Worm (Caenorhabditis elegans) whole organism, L1 larva: ENCODE results near the gene ZK822.1.

ENCODE experiments used
- C04F5.9 ChIP-seq: sonication (generic microtip); optimal IDR thresholded peaks from 2 replicates; lab custom pipeline; 2016; ENCODE audit warnings: missing genetic modification characterization, missing compliant biosample characterization
- C34B4.2 ChIP-seq: sonication (generic microtip); optimal IDR thresholded peaks from 2 replicates; lab custom pipeline; 2017; ENCODE audit warnings: mild to moderate bottlenecking, missing genetic modification characterization, missing compliant biosample characterization
- F16B12.6 ChIP-seq: fragments of 150-350 bp; optimal IDR thresholded peaks from 2 replicates; lab custom pipeline; 2014; ENCODE audit warnings: missing biosample characterization, missing genetic modification characterization
- Y116A8C.19 ChIP-seq: sonication (generic microtip); optimal IDR thresholded peaks from 2 replicates; lab custom pipeline; 2016; ENCODE audit warnings: missing compliant biosample characterization, missing genetic modification characterization, borderline replicate concordance
- aha-1 ChIP-seq: fragments of 150-350 bp; optimal IDR thresholded peaks from 2 replicates; lab custom pipeline; 2014; ENCODE audit warnings: missing biosample characterization, missing genetic modification characterization
- alr-1 ChIP-seq: fragments of 200-800 bp; sonication (Bioruptor generic); optimal IDR thresholded peaks from 2 replicates; lab custom pipeline; 2018; ENCODE audit warnings: borderline replicate concordance, mild to moderate bottlenecking, missing genetic modification characterization, missing compliant biosample characterization
- aly-2 ChIP-seq: fragments of 150-350 bp; optimal IDR thresholded peaks from 2 replicates; lab custom pipeline; 2014; ENCODE audit warnings: missing biosample characterization, missing genetic modification characterization
- ama-1 ChIP-seq: fragments of 150-350 bp; optimal IDR thresholded peaks from 2 replicates; lab custom pipeline; 2014
- blmp-1 ChIP-seq: fragments of 150-350 bp; optimal IDR thresholded peaks from 2 replicates; lab custom pipeline; 2014; ENCODE audit warnings: missing biosample characterization, missing genetic modification characterization
- ces-1 ChIP-seq: fragments of 150-350 bp; optimal IDR thresholded peaks from 2 replicates; lab custom pipeline; 2014; ENCODE audit warnings: missing biosample characterization, missing genetic modification reagents, missing genetic modification characterization
- dpl-1 ChIP-seq, 3 experiments: fragments of 150-350 bp in 2 of 3; sonication (generic microtip) in 1 of 3; optimal IDR thresholded peaks; 2 replicates each; lab custom pipeline; 2014 to 2017; ENCODE audit warnings: missing biosample characterization in 3 of 3, missing genetic modification characterization in 3 of 3, missing genetic modification reagents in 3 of 3
- dsc-1 ChIP-seq: sonication (generic microtip); optimal IDR thresholded peaks from 2 replicates; lab custom pipeline; 2016; ENCODE audit warnings: mild to moderate bottlenecking, missing genetic modification characterization, missing compliant biosample characterization
- efl-1 ChIP-seq, 4 experiments: fragments of 150-350 bp; optimal IDR thresholded peaks in 3 of 4; peaks in 1 of 4; 1 replicate in 1 of 4; 2 replicates in 3 of 4; lab custom pipeline; 2014; ENCODE audit warnings: missing biosample characterization in 2 of 4, missing genetic modification characterization in 2 of 4, missing genetic modification reagents in 2 of 4
- efl-3 ChIP-seq: fragments of 200-800 bp; sonication (Bioruptor generic); optimal IDR thresholded peaks from 2 replicates; lab custom pipeline; 2018; ENCODE audit warnings: mild to moderate bottlenecking, missing genetic modification characterization, missing compliant biosample characterization
- elt-2 ChIP-seq: sonication (generic microtip); optimal IDR thresholded peaks from 2 replicates; lab custom pipeline; 2016; ENCODE audit warnings: missing genetic modification characterization, mild to moderate bottlenecking, inconsistent platforms, missing compliant biosample characterization, missing genetic modification reagents
- ets-5 ChIP-seq: fragments of 200-800 bp; sonication (Bioruptor generic); IDR thresholded peaks from 2 replicates; pipeline ENCODE4 v1.3.6; 2022; ENCODE audit warnings: missing genetic modification characterization, missing compliant biosample characterization
- fkh-8 ChIP-seq: sonication (generic microtip); optimal IDR thresholded peaks from 2 replicates; lab custom pipeline; 2016; ENCODE audit warnings: mild to moderate bottlenecking, missing genetic modification characterization, missing compliant biosample characterization
- grh-1 ChIP-seq: fragments of 200-800 bp; sonication (Bioruptor generic); IDR thresholded peaks from 2 replicates; pipeline ENCODE4 v1.3.6; 2022; ENCODE audit warnings: missing genetic modification reagents, missing genetic modification characterization, missing compliant biosample characterization
- hlh-17 ChIP-seq: fragments of 200-800 bp; sonication (Bioruptor generic); optimal IDR thresholded peaks from 2 replicates; lab custom pipeline; 2018; ENCODE audit warnings: missing genetic modification characterization, mild to moderate bottlenecking, missing compliant biosample characterization, moderate library complexity, borderline replicate concordance
- hlh-4 ChIP-seq: sonication (generic microtip); optimal IDR thresholded peaks from 2 replicates; lab custom pipeline; 2016; ENCODE audit warnings: mild to moderate bottlenecking, missing genetic modification characterization, missing compliant biosample characterization
- isw-1 ChIP-seq: fragments of 200-800 bp; sonication (Bioruptor generic); IDR thresholded peaks from 2 replicates; pipeline ENCODE4 v1.3.6; 2022; ENCODE audit warnings: missing genetic modification characterization, missing compliant biosample characterization
- jun-1 ChIP-seq: fragments of 150-350 bp; optimal IDR thresholded peaks from 2 replicates; lab custom pipeline; 2014; ENCODE audit warnings: missing biosample characterization, missing genetic modification reagents, missing genetic modification characterization
- lin-14 ChIP-seq: fragments of 200-800 bp; sonication (Bioruptor generic); optimal IDR thresholded peaks from 2 replicates; lab custom pipeline; 2018; ENCODE audit warnings: mild to moderate bottlenecking, missing genetic modification characterization, moderate library complexity, missing compliant biosample characterization
- lin-15B ChIP-seq: fragments of 150-350 bp; sonication (generic microtip); optimal IDR thresholded peaks from 3 replicates; lab custom pipeline; 2014; ENCODE audit warnings: missing biosample characterization, missing genetic modification characterization
- lin-35 ChIP-seq, 2 experiments: fragments of 150-350 bp; optimal IDR thresholded peaks; 2 replicates each; lab custom pipeline; 2014; ENCODE audit warnings: missing biosample characterization in 2 of 2, missing genetic modification characterization in 2 of 2, missing genetic modification reagents in 2 of 2
- lin-39 ChIP-seq: fragments of 150-350 bp; optimal IDR thresholded peaks from 2 replicates; lab custom pipeline; 2014; ENCODE audit warnings: missing biosample characterization, missing genetic modification reagents, missing genetic modification characterization
- lsy-2 ChIP-seq, 2 experiments: fragments of 150-350 bp; optimal IDR thresholded peaks; 2 replicates each; lab custom pipeline; 2014; ENCODE audit warnings: missing biosample characterization in 2 of 2, missing genetic modification characterization in 2 of 2
- mab-9 ChIP-seq: fragments of 200-800 bp; sonication (Bioruptor generic); IDR thresholded peaks from 2 replicates; pipeline ENCODE4 v1.3.6; 2022; ENCODE audit warnings: missing genetic modification reagents, missing genetic modification characterization, missing compliant biosample characterization
- mef-2 ChIP-seq: fragments of 150-350 bp; optimal IDR thresholded peaks from 2 replicates; lab custom pipeline; 2014; ENCODE audit warnings: missing biosample characterization, missing genetic modification characterization
- nhr-12 ChIP-seq: sonication (generic microtip); optimal IDR thresholded peaks from 2 replicates; lab custom pipeline; 2017; ENCODE audit warnings: missing biosample characterization, missing genetic modification characterization
- nhr-19 ChIP-seq: fragments of 200-800 bp; sonication (Bioruptor generic); conservative IDR thresholded peaks from 2 replicates; pipeline ENCODE4 v1.3.6; 2022; ENCODE audit warnings: missing genetic modification characterization, missing compliant biosample characterization
- nhr-20 ChIP-seq: sonication (generic microtip); optimal IDR thresholded peaks from 2 replicates; lab custom pipeline; 2016; ENCODE audit warnings: mild to moderate bottlenecking, missing genetic modification characterization, missing compliant biosample characterization
- nhr-28 ChIP-seq: fragments of 150-350 bp; optimal IDR thresholded peaks from 2 replicates; lab custom pipeline; 2014; ENCODE audit warnings: missing biosample characterization, missing genetic modification characterization
- nhr-47 ChIP-seq: sonication (generic microtip); optimal IDR thresholded peaks from 2 replicates; lab custom pipeline; 2016; ENCODE audit warnings: mild to moderate bottlenecking, missing genetic modification characterization, moderate library complexity, missing compliant biosample characterization
- nhr-71 ChIP-seq: sonication (generic microtip); optimal IDR thresholded peaks from 2 replicates; lab custom pipeline; 2016; ENCODE audit warnings: mild to moderate bottlenecking, missing genetic modification characterization, moderate library complexity, missing compliant biosample characterization
- nhr-76 ChIP-seq: sonication (generic microtip); optimal IDR thresholded peaks from 2 replicates; lab custom pipeline; 2017; ENCODE audit warnings: missing biosample characterization, missing genetic modification characterization
- nhr-90 ChIP-seq: sonication (generic microtip); optimal IDR thresholded peaks from 2 replicates; lab custom pipeline; 2016; ENCODE audit warnings: mild to moderate bottlenecking, missing genetic modification characterization, missing compliant biosample characterization; ENCODE audit not compliant: poor library complexity
- pag-3 ChIP-seq: sonication (generic microtip); optimal IDR thresholded peaks from 2 replicates; lab custom pipeline; 2017; ENCODE audit warnings: missing genetic modification characterization, mild to moderate bottlenecking, missing compliant biosample characterization, antibody characterized with exemption, borderline replicate concordance; ENCODE audit not compliant: insufficient read depth
- pax-3 ChIP-seq: fragments of 200-800 bp; sonication (Bioruptor generic); optimal IDR thresholded peaks from 2 replicates; lab custom pipeline; 2018; ENCODE audit warnings: mild to moderate bottlenecking, missing genetic modification characterization, moderate library complexity, missing compliant biosample characterization
- pqm-1 ChIP-seq: sonication (generic microtip); optimal IDR thresholded peaks from 3 replicates; lab custom pipeline; 2017; ENCODE audit warnings: missing biosample characterization, missing genetic modification characterization
- rnt-1 ChIP-seq: sonication (generic microtip); optimal IDR thresholded peaks from 2 replicates; lab custom pipeline; 2016; ENCODE audit warnings: mild to moderate bottlenecking, missing genetic modification characterization, moderate library complexity, missing compliant biosample characterization
- snpc-4 ChIP-seq: fragments of 150-350 bp; optimal IDR thresholded peaks from 2 replicates; lab custom pipeline; 2014; ENCODE audit warnings: missing biosample characterization, missing genetic modification characterization
- snu-23 ChIP-seq: sonication (generic microtip); optimal IDR thresholded peaks from 2 replicates; lab custom pipeline; 2016; ENCODE audit warnings: missing genetic modification characterization, missing compliant biosample characterization
- sox-4 ChIP-seq: sonication (generic microtip); optimal IDR thresholded peaks from 2 replicates; lab custom pipeline; 2016; ENCODE audit warnings: missing genetic modification characterization, missing compliant biosample characterization
- sup-37 ChIP-seq: fragments of 200-800 bp; sonication (Bioruptor generic); optimal IDR thresholded peaks from 2 replicates; lab custom pipeline; 2018; ENCODE audit warnings: mild to moderate bottlenecking, missing genetic modification characterization, missing compliant biosample characterization
- tbx-2 ChIP-seq: sonication (generic microtip); optimal IDR thresholded peaks from 2 replicates; lab custom pipeline; 2016; ENCODE audit warnings: missing genetic modification characterization, missing compliant biosample characterization
- tlp-1 ChIP-seq: fragments of 150-350 bp; optimal IDR thresholded peaks from 2 replicates; lab custom pipeline; 2014; ENCODE audit warnings: missing biosample characterization, missing genetic modification characterization
- unc-86 ChIP-seq: sonication (generic microtip); optimal IDR thresholded peaks from 2 replicates; lab custom pipeline; 2016; ENCODE audit warnings: missing genetic modification characterization, missing compliant biosample characterization
- unc-98 ChIP-seq: fragments of 200-800 bp; sonication (Bioruptor generic); IDR thresholded peaks from 2 replicates; pipeline ENCODE4 v1.3.6; 2022; ENCODE audit warnings: missing genetic modification characterization, missing compliant biosample characterization
- vab-15 ChIP-seq: sonication (generic microtip); optimal IDR thresholded peaks from 2 replicates; lab custom pipeline; 2017; ENCODE audit warnings: missing genotype, mild to moderate bottlenecking, missing genetic modification characterization, missing compliant biosample characterization
- xbp-1 ChIP-seq: sonication (generic microtip); optimal IDR thresholded peaks from 2 replicates; lab custom pipeline; 2016; ENCODE audit warnings: missing genetic modification characterization, missing compliant biosample characterization
- zag-1 ChIP-seq: fragments of 150-350 bp; optimal IDR thresholded peaks from 2 replicates; lab custom pipeline; 2014; ENCODE audit warnings: missing biosample characterization, missing genetic modification characterization
- ztf-11 ChIP-seq, 2 experiments: sonication (generic microtip); optimal IDR thresholded peaks; 2 replicates each; lab custom pipeline; 2016 to 2017; ENCODE audit warnings: missing genetic modification characterization in 2 of 2, missing biosample characterization in 1 of 2, missing compliant biosample characterization in 1 of 2

The ZK822.1 gene

ce11 chrIV:11928388-11928787 is 6.5 kb upstream of the ZK822.1 start:
- TF ChIP-seq lsy-2 (tag; optimal IDR thresholded peaks at IDR 0.05; lab: Kevin White, UChicago), result peak in 1 of 2 experiments; percentile 66
- peak; percentile 94 for TF ChIP-seq nhr-20
- TF ChIP-seq grh-1 (GFP tag; lab: Robert Waterston, UW), result peak; percentile 27; the same call in 1 of the 2 replicates
- no peak for TF ChIP-seq mef-2 (tag; lab: Kevin White, UChicago)
- no peak for TF ChIP-seq ces-1
- TF ChIP-seq aly-2 (tag; lab: Kevin White, UChicago), result no peak
- peak; percentile 83 for TF ChIP-seq rnt-1
- no peak for TF ChIP-seq pqm-1 (tag; lab: Kevin White, UChicago)
- TF ChIP-seq lin-39 (tag; lab: Kevin White, UChicago), result no peak
- no peak for TF ChIP-seq nhr-28
- TF ChIP-seq unc-98, result no peak
- no peak for TF ChIP-seq pag-3 (tag; lab: Kevin White, UChicago)
- TF ChIP-seq nhr-71 (tag; lab: Kevin White, UChicago), result peak; percentile 66
- peak; percentile 63 for TF ChIP-seq nhr-19
- no peak for TF ChIP-seq C34B4.2
- no peak for TF ChIP-seq alr-1 (tag; lab: Kevin White, UChicago)
- no peak for TF ChIP-seq isw-1 (GFP tag; lab: Robert Waterston, UW)
- no peak for TF ChIP-seq C04F5.9
- peak; percentile 68 for TF ChIP-seq nhr-90 (tag; lab: Kevin White, UChicago)
- TF ChIP-seq ets-5 (GFP tag; lab: Robert Waterston, UW), result no peak
- no peak for TF ChIP-seq nhr-76 (tag; lab: Kevin White, UChicago)
- TF ChIP-seq ztf-11 (tag; optimal IDR thresholded peaks at IDR 0.05; lab: Kevin White, UChicago), result peak in 1 of 2 experiments; percentile 9
- TF ChIP-seq F16B12.6, result no peak
- TF ChIP-seq vab-15 (tag; lab: Kevin White, UChicago), result no peak
- no peak for TF ChIP-seq tlp-1 (tag; lab: Kevin White, UChicago)
- TF ChIP-seq jun-1 (tag; lab: Kevin White, UChicago), result peak; percentile 8
- no peak for TF ChIP-seq nhr-12
- peak; percentile 36 to 76 for TF ChIP-seq lin-35 (GFP tag; optimal IDR thresholded peaks at IDR 0.05; lab: Kevin White, UChicago)
- no peak for TF ChIP-seq efl-3 (GFP tag; lab: Kevin White, UChicago)
- no peak for TF ChIP-seq mab-9 (GFP tag; lab: Robert Waterston, UW)
- TF ChIP-seq hlh-17 (GFP tag; lab: Kevin White, UChicago), result no peak
- TF ChIP-seq blmp-1, result peak; percentile 19
- no peak for TF ChIP-seq dsc-1
- TF ChIP-seq Y116A8C.19 (tag; lab: Kevin White, UChicago), result no peak
- no peak for TF ChIP-seq pax-3 (tag; lab: Kevin White, UChicago)
- no peak for TF ChIP-seq unc-86
- peak; percentile 76 for TF ChIP-seq snu-23 (GFP tag; lab: Kevin White, UChicago)
- TF ChIP-seq dpl-1 (GFP tag; optimal IDR thresholded peaks at IDR 0.05; lab: Kevin White, UChicago), result peak in 2 of 3 experiments; percentile 14 to 16
- TF ChIP-seq lin-14 (GFP tag; lab: Kevin White, UChicago), result peak; percentile 41
- no peak for TF ChIP-seq sox-4
- TF ChIP-seq xbp-1 (tag; lab: Kevin White, UChicago), result peak; percentile 25
- TF ChIP-seq fkh-8 (tag; lab: Kevin White, UChicago), result no peak
- TF ChIP-seq aha-1, result no peak
- no peak for TF ChIP-seq sup-37 (GFP tag; lab: Kevin White, UChicago)
- TF ChIP-seq zag-1 (tag; lab: Kevin White, UChicago), result no peak
- TF ChIP-seq efl-1 (optimal IDR thresholded peaks at IDR 0.05; lab: Kevin White, UChicago), result peak; percentile 27 to 46
- TF ChIP-seq efl-1 (GFP tag; optimal IDR thresholded peaks at IDR 0.05 in 1 of 2; lab: Kevin White, UChicago), result peak; percentile 6 to 88
- peak; percentile 32 for TF ChIP-seq elt-2
- no peak for TF ChIP-seq lin-15B
- no peak for TF ChIP-seq snpc-4 (tag; lab: Kevin White, UChicago)
- TF ChIP-seq ama-1 (lab: Kevin White, UChicago), result no peak
- TF ChIP-seq tbx-2 (tag; lab: Kevin White, UChicago), result peak; percentile 15
- peak; percentile 56 for TF ChIP-seq nhr-47 (tag; lab: Kevin White, UChicago)
- TF ChIP-seq hlh-4 (tag; lab: Kevin White, UChicago), result no peak
